Worm (Caenorhabditis elegans) whole organism, L3 larva: ENCODE results near the gene ckb-2.
A peak's percentile ranks its signal among the peaks of the same experiment; 100 is the strongest.

Source experiments
- ZK546.5 ChIP-seq: sonication (generic microtip); optimal IDR thresholded peaks from 2 replicates; lab custom pipeline; 2017; ENCODE audit warnings: missing biosample characterization, missing genetic modification characterization
- aly-2 ChIP-seq: fragments of 150-350 bp; optimal IDR thresholded peaks from 2 replicates; lab custom pipeline; 2014; ENCODE audit warnings: missing biosample characterization, missing genetic modification characterization
- ama-1 ChIP-seq: fragments of 150-350 bp; optimal IDR thresholded peaks from 2 replicates; lab custom pipeline; 2018
- egl-27 ChIP-seq: sonication (generic microtip); optimal IDR thresholded peaks from 4 replicates; lab custom pipeline; 2017; ENCODE audit warnings: missing biosample characterization, missing genetic modification reagents, missing genetic modification characterization
- egl-5 ChIP-seq: fragments of 150-350 bp; optimal IDR thresholded peaks from 2 replicates; lab custom pipeline; 2017; ENCODE audit warnings: missing biosample characterization, missing genetic modification reagents, missing genetic modification characterization, inconsistent platforms
- elt-1 ChIP-seq: fragments of 150-350 bp; optimal IDR thresholded peaks from 2 replicates; lab custom pipeline; 2014; ENCODE audit warnings: missing biosample characterization, missing genetic modification characterization
- elt-3 ChIP-seq, 3 experiments: fragments of 150-350 bp in 1 of 3; sonication (generic microtip) in 2 of 3; optimal IDR thresholded peaks; 2 replicates in 2 of 3; 4 replicates in 1 of 3; lab custom pipeline; 2014 to 2017; ENCODE audit warnings: missing biosample characterization in 3 of 3, missing genetic modification characterization in 3 of 3
- eor-1 ChIP-seq, 2 experiments: fragments of 150-350 bp; optimal IDR thresholded peaks; 2 replicates each; lab custom pipeline; 2014 to 2018; ENCODE audit warnings: missing biosample characterization in 2 of 2, missing genetic modification characterization in 2 of 2
- fos-1 ChIP-seq: fragments of 150-350 bp; optimal IDR thresholded peaks from 2 replicates; lab custom pipeline; 2014; ENCODE audit warnings: missing biosample characterization, missing genetic modification characterization
- hmg-11 ChIP-seq: sonication (generic microtip); optimal IDR thresholded peaks from 2 replicates; lab custom pipeline; 2016; ENCODE audit warnings: missing genetic modification characterization, missing compliant biosample characterization
- lin-15B ChIP-seq: fragments of 150-350 bp; optimal IDR thresholded peaks from 2 replicates; lab custom pipeline; 2014; ENCODE audit warnings: missing biosample characterization, missing genetic modification characterization
- lin-39 ChIP-seq: fragments of 150-350 bp; optimal IDR thresholded peaks from 2 replicates; lab custom pipeline; 2018; ENCODE audit warnings: missing biosample characterization, missing genetic modification reagents, missing genetic modification characterization
- mdl-1 ChIP-seq: fragments of 150-350 bp; optimal IDR thresholded peaks from 2 replicates; lab custom pipeline; 2014; ENCODE audit warnings: missing biosample characterization, missing genetic modification characterization
- mml-1 ChIP-seq: fragments of 150-350 bp; sonication (generic microtip); optimal IDR thresholded peaks from 3 replicates; lab custom pipeline; 2014; ENCODE audit warnings: missing biosample characterization, missing genetic modification characterization
- nfya-1 ChIP-seq: sonication (generic microtip); optimal IDR thresholded peaks from 2 replicates; lab custom pipeline; 2017; ENCODE audit warnings: missing genetic modification characterization, mild to moderate bottlenecking, missing compliant biosample characterization, antibody characterized with exemption, moderate library complexity; ENCODE audit not compliant: insufficient read depth
- nhr-12 ChIP-seq: fragments of 150-350 bp; optimal IDR thresholded peaks from 2 replicates; lab custom pipeline; 2014; ENCODE audit warnings: missing biosample characterization, missing genetic modification characterization
- nhr-23 ChIP-seq: fragments of 150-350 bp; optimal IDR thresholded peaks from 2 replicates; lab custom pipeline; 2014; ENCODE audit warnings: missing biosample characterization, missing genetic modification reagents, missing genetic modification characterization
- nhr-237 ChIP-seq: fragments of 150-350 bp; optimal IDR thresholded peaks from 2 replicates; lab custom pipeline; 2014; ENCODE audit warnings: missing biosample characterization, missing genetic modification characterization
- nhr-25 ChIP-seq: sonication (generic microtip); optimal IDR thresholded peaks from 2 replicates; lab custom pipeline; 2017; ENCODE audit warnings: missing biosample characterization, missing genetic modification characterization
- nhr-28 ChIP-seq: fragments of 150-350 bp; optimal IDR thresholded peaks from 2 replicates; lab custom pipeline; 2014; ENCODE audit warnings: missing biosample characterization, missing genetic modification characterization
- nhr-43 ChIP-seq: sonication (generic microtip); optimal IDR thresholded peaks from 2 replicates; lab custom pipeline; 2016; ENCODE audit warnings: mild to moderate bottlenecking, missing genetic modification characterization, missing compliant biosample characterization; ENCODE audit not compliant: poor library complexity, severe bottlenecking
- nhr-67 ChIP-seq: fragments of 150-350 bp; optimal IDR thresholded peaks from 2 replicates; lab custom pipeline; 2014; ENCODE audit warnings: missing biosample characterization, missing genetic modification characterization
- nhr-76 ChIP-seq: fragments of 150-350 bp; sonication (generic microtip); optimal IDR thresholded peaks from 5 replicates; lab custom pipeline; 2014; ENCODE audit warnings: missing biosample characterization, missing genetic modification characterization
- pha-4 ChIP-seq: fragments of 150-350 bp; optimal IDR thresholded peaks from 2 replicates; lab custom pipeline; 2014; ENCODE audit warnings: missing biosample characterization, missing genetic modification reagents, missing genetic modification characterization
- pqm-1 ChIP-seq: fragments of 150-350 bp; optimal IDR thresholded peaks from 2 replicates; lab custom pipeline; 2017; ENCODE audit warnings: missing biosample characterization, missing genetic modification characterization, inconsistent platforms
- skn-1 ChIP-seq: fragments of 150-350 bp; optimal IDR thresholded peaks from 2 replicates; lab custom pipeline; 2014; ENCODE audit warnings: missing biosample characterization, missing genetic modification characterization
- snpc-4 ChIP-seq: fragments of 150-350 bp; optimal IDR thresholded peaks from 2 replicates; lab custom pipeline; 2014; ENCODE audit warnings: missing biosample characterization, missing genetic modification characterization
- tbx-2 ChIP-seq: sonication (generic microtip); optimal IDR thresholded peaks from 2 replicates; lab custom pipeline; 2016; ENCODE audit warnings: mild to moderate bottlenecking, missing genetic modification characterization, missing compliant biosample characterization
- zag-1 ChIP-seq: fragments of 150-350 bp; optimal IDR thresholded peaks from 2 replicates; lab custom pipeline; 2014; ENCODE audit warnings: missing biosample characterization, missing genetic modification characterization

ckb-2 gene

ce11 chrIII:4367649-4368048 is at the start of gene ckb-2:
Gene ckb-2 (plus strand): TSS chrIII:4367949.
- TF ChIP-seq nhr-28 (no peak), nhr-237 (no peak), tbx-2 (tag; lab: Kevin White, UChicago) (no peak), nhr-12 (tag; lab: Kevin White, UChicago) (no peak), nfya-1 (tag; lab: Kevin White, UChicago) (no peak), nhr-25 (tag; lab: Kevin White, UChicago) (no peak), ama-1 (no peak), zag-1 (tag; lab: Kevin White, UChicago) (no peak), aly-2 (tag; lab: Kevin White, UChicago) (no peak), pqm-1 (no peak)
- TF ChIP-seq, all 47 proteins: peak for 0

ce11 chrIII:4320113-4320512 is 47.6 kb upstream of the ckb-2 start, which contains the start of gene H38K22.6:
Gene H38K22.6 (plus strand): TSS chrIII:4320413.
- TF ChIP-seq elt-1 (tag; lab: Kevin White, UChicago) = no peak
- TF ChIP-seq fos-1 (tag; lab: Kevin White, UChicago) = no peak
- no peak for TF ChIP-seq elt-3 (tag; optimal IDR thresholded peaks at IDR 0.05; lab: Kevin White, UChicago)

- TF ChIP-seq mml-1 (tag; lab: Kevin White, UChicago) = no peak
- no peak for TF ChIP-seq ZK546.5 (tag; lab: Kevin White, UChicago)
- TF ChIP-seq nhr-76 = no peak
- TF ChIP-seq egl-27 = no peak
- no peak for TF ChIP-seq ama-1
- TF ChIP-seq lin-39 (tag; lab: Kevin White, UChicago) = no peak
These were observed 46.4 kb upstream of the ckb-2 start, which contains the start of gene H38K22.7 for ce11 chrIII:4321399-4321798. Gene H38K22.7 (plus strand): TSS chrIII:4321699.

ce11 chrIII:4323120-4323519 is 44.6 kb upstream of the ckb-2 start:
- TF ChIP-seq lin-39 (tag; lab: Kevin White, UChicago) = peak; percentile 78
- peak; percentile 47 for TF ChIP-seq hmg-11 (tag; lab: Kevin White, UChicago)
- no peak for TF ChIP-seq mdl-1
- peak; percentile 60 for TF ChIP-seq pha-4
- peak; percentile 16 for TF ChIP-seq snpc-4 (tag; lab: Kevin White, UChicago)
- TF ChIP-seq egl-5 (tag; lab: Kevin White, UChicago) = peak; percentile 62
- TF ChIP-seq nhr-43 = peak; percentile 8
- TF ChIP-seq lin-15B (tag; lab: Kevin White, UChicago) = peak; percentile 39
- no peak for TF ChIP-seq elt-1 (tag; lab: Kevin White, UChicago)
- TF ChIP-seq nfya-1 (tag; lab: Kevin White, UChicago) = peak; percentile 68
- TF ChIP-seq nhr-67 (tag; lab: Kevin White, UChicago) = no peak
- TF ChIP-seq, all 47 proteins: peak for 8

- TF ChIP-seq nhr-43 (peak; percentile 43), nhr-23 (tag; lab: Kevin White, UChicago) (peak; percentile 20), egl-5 (tag; lab: Kevin White, UChicago) (no peak), eor-1 (tag; optimal IDR thresholded peaks at IDR 0.05; lab: Kevin White, UChicago) (no peak), skn-1 (tag; lab: Kevin White, UChicago) (no peak)
These were observed 43.9 kb upstream of the ckb-2 start, which contains the start of gene H38K22.9 for ce11 chrIII:4323859-4324258. Gene H38K22.9 (plus strand): TSS chrIII:4324159.

ce11 chrIII:4328208-4328987 is 39.4 kb upstream of the ckb-2 start:
- TF ChIP-seq nhr-23 (tag; lab: Kevin White, UChicago) = peak; percentile 77
- peak; percentile 90 for TF ChIP-seq nfya-1 (tag; lab: Kevin White, UChicago)
- peak; percentile 44 for TF ChIP-seq nhr-43
- TF ChIP-seq ZK546.5 (tag; lab: Kevin White, UChicago) = no peak
- TF ChIP-seq elt-3 (tag; optimal IDR thresholded peaks at IDR 0.05; lab: Kevin White, UChicago) = peak in 2 of 3 experiments; percentile 13 to 98
